Worm (Caenorhabditis elegans): ENCODE results near the gene lnp-1.

The lnp-1 gene

DNA sequence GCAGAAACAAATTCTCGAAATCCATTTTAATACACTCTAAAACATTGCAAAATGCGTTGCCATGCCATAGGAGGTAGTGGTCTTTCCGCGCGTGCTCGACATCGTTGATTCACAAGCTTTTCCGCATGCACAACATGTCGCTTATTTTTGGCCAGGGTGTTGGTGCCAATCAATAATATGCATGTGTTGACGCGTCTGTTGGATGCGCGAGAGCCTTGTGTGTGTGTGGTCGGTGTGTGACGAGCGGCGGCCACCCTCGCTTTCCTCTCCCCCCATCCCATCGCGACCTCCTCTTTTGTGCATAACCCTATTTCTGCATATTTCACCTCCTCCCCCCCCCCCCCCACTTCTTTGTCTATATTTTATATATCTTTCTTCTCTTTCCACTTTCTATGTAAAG lies 12.3 kb upstream of the lnp-1 start:
- TF ChIP-seq daf-8 (GFP tag; IDR thresholded peaks at IDR 0.05), result no peak
- TF ChIP-seq aly-2 (tag; optimal IDR thresholded peaks at IDR 0.05), result no peak
- no peak for TF ChIP-seq unc-39 (tag; optimal IDR thresholded peaks at IDR 0.05)
- TF ChIP-seq pqm-1 (tag; optimal IDR thresholded peaks at IDR 0.05), result no peak
- TF ChIP-seq lin-39 (tag; optimal IDR thresholded peaks at IDR 0.05), result no peak
- TF ChIP-seq mdl-1 (tag; optimal IDR thresholded peaks at IDR 0.05), result peak in 1 of 2 experiments; percentile 12
- TF ChIP-seq hlh-30 (tag; optimal IDR thresholded peaks at IDR 0.05; ENCODE audit: insufficient read depth), result peak; percentile 46
- TF ChIP-seq ztf-7 (tag; optimal IDR thresholded peaks at IDR 0.05), result no peak
- TF ChIP-seq ZK337.2 (GFP tag; IDR thresholded peaks at IDR 0.05), result peak; percentile 34; the same call in 1 of the 2 replicates
- no peak for TF ChIP-seq attf-4 (tag; optimal IDR thresholded peaks at IDR 0.05)

DNA sequence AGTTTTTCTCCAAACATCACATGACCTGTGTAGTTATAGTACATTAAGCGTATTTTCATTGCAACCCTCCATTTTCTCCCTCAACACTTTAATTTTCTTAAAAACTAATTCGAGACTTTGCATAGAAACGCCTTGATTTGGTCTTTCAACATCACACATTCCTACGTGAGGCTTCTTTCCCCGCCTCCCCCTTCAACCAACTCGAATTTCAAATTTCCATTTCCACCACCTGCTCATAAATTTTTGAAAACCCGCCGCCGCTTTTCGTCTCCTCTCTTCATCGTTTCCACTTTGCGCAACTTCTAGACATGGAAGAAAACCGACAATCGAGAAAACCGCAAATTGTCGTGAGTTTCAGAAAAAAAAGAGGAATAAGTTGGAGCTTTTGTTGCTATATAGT lies 10.6 kb upstream of the lnp-1 start, which contains the start of gene C05E11.3:
TSS of gene C05E11.3 (plus strand) at position 301 of the 400 bp plus-strand sequence.
- no peak for TF ChIP-seq lin-29 (GFP tag; IDR thresholded peaks at IDR 0.05)

DNA sequence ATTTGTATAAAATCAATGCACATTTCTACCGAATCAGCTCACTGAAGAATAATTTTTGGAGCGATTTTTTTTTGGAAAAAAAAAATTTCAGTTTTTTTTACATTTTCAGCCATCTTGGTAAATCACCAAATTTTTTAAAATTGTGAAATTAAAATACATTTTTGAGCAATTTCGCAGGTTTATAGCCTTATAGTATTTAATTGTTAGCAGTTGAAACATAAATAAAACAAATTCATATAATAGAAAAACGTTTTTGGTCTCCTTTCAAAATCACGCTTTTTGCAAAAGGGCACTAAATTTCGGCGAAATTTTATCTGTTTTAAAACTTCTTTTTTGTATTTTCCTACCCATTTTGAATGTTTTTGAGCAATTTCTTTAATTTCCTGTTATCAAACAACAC lies 10.0 kb upstream of the lnp-1 start:
- no peak for TF ChIP-seq Y105C5A.15 (GFP tag; IDR thresholded peaks at IDR 0.05)
- peak in 1 of 2 experiments; percentile 94 for TF ChIP-seq unc-62 (GFP tag; optimal IDR thresholded peaks at IDR 0.05 in 1 of 2)
- no peak for TF ChIP-seq unc-62 (tag; optimal IDR thresholded peaks at IDR 0.05)

DNA sequence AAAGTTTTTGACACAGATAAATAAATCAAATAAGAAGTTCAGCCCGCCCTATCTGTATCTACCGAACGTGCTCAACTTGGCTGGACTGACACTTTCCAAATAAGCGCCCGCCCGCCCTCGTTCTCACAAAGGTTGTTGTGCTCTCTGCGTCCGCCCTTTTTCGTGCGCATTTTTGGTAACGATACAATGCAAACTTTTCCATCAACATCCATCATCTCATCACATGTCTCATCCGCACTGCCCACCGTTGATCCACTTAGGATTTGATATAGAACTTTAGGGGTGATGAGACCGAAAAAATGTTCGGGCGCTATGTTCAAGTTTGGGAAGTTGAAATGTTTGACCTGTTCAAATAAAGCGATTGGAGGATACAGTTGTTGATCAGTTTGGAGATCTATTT lies 3.0 kb upstream of the lnp-1 start, which contains the start of gene C05E11.7:
TSS of gene C05E11.7 (minus strand) at position 101 of the 400 bp plus-strand sequence.
- TF ChIP-seq F37D6.2 (tag; optimal IDR thresholded peaks at IDR 0.05) (no peak), Y75B8A.6 (GFP tag; IDR thresholded peaks at IDR 0.05) (no peak), unc-39 (tag; optimal IDR thresholded peaks at IDR 0.05) (no peak), ctbp-1 (GFP tag; IDR thresholded peaks at IDR 0.05) (no peak), aha-1 (tag) (peak; percentile 48)

DNA sequence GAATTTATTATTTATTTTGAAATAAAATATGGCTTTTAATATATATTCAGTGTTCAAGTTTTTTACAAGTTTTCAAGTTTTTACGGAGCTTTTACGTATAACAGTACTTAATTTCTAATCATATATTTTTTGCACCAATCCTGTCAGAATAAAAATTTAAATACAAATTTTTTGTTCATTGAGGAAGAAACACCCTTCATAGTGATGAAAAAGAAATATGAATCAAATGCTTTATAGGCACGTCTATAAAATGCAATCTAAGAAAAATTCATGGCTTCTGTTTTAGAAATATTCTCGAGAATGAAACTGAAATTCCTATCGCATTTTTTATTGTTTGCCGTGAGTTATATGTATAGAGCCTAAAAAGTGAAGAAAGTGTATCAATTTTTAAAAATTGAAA lies 1.9 kb upstream of the lnp-1 start, which contains the start of gene C05E11.2:
TSS of gene C05E11.2 (plus strand) at position 301 of the 400 bp plus-strand sequence.
- no peak for TF ChIP-seq lin-13 (GFP tag; optimal IDR thresholded peaks at IDR 0.05)
- no peak for TF ChIP-seq daf-16 (GFP tag; optimal IDR thresholded peaks at IDR 0.05)
- TF ChIP-seq daf-16 (tag; optimal IDR thresholded peaks at IDR 0.05), result no peak
- no peak for TF ChIP-seq nhr-111 (GFP tag; optimal IDR thresholded peaks at IDR 0.05)
- TF ChIP-seq daf-19 (GFP tag; conservative IDR thresholded peaks at IDR 0.05), result no peak
- no peak for TF ChIP-seq rbr-2 (tag; optimal IDR thresholded peaks at IDR 0.05)
- no peak for TF ChIP-seq unc-62 (GFP tag; optimal IDR thresholded peaks at IDR 0.05 in 1 of 2)
- TF ChIP-seq unc-62 (tag; optimal IDR thresholded peaks at IDR 0.05), result no peak

- no peak for TF ChIP-seq nhr-77 (tag; optimal IDR thresholded peaks at IDR 0.05)
- TF ChIP-seq zag-1 (tag; optimal IDR thresholded peaks at IDR 0.05), result no peak
- TF ChIP-seq nhr-28 (tag; optimal IDR thresholded peaks at IDR 0.05), result peak; percentile 35
- peak; percentile 77 for TF ChIP-seq mep-1 (tag; optimal IDR thresholded peaks at IDR 0.05)
- TF ChIP-seq duxl-1 (tag; optimal IDR thresholded peaks at IDR 0.05; ENCODE audit: poor library complexity), result no peak
- peak; percentile 65 for TF ChIP-seq rbr-2 (tag; optimal IDR thresholded peaks at IDR 0.05)
- no peak for TF ChIP-seq egl-43 (GFP tag; IDR thresholded peaks at IDR 0.05)
- TF ChIP-seq lin-13 (GFP tag; optimal IDR thresholded peaks at IDR 0.05), result peak; percentile 4
- TF ChIP-seq daf-16 (GFP tag; optimal IDR thresholded peaks at IDR 0.05), result no peak
- TF ChIP-seq daf-16 (tag; optimal IDR thresholded peaks at IDR 0.05), result peak; percentile 18
- peak; percentile 62 for TF ChIP-seq mes-2 (tag; optimal IDR thresholded peaks at IDR 0.05; ENCODE audit: poor library complexity, severe bottlenecking)
- no peak for TF ChIP-seq lin-1 (GFP tag; IDR thresholded peaks at IDR 0.05)
- TF ChIP-seq mxl-3 (GFP tag; optimal IDR thresholded peaks at IDR 0.05), result peak; percentile 54
- no peak for TF ChIP-seq T26A8.4 (GFP tag; IDR thresholded peaks at IDR 0.05)
- TF ChIP-seq aha-1 (tag), result peak; percentile 17
- TF ChIP-seq egl-27 (tag; optimal IDR thresholded peaks at IDR 0.05), result no peak
- peak; percentile 62; the same call in 1 of the 2 replicates for TF ChIP-seq hmg-1.1 (GFP tag; IDR thresholded peaks at IDR 0.05)
- TF ChIP-seq dmd-6 (GFP tag; IDR thresholded peaks at IDR 0.05), result peak; percentile 31; the same call in 1 of the 2 replicates
- peak; percentile 43 for TF ChIP-seq dve-1 (tag; optimal IDR thresholded peaks at IDR 0.05; ENCODE audit: insufficient read depth)
- peak; percentile 43 for TF ChIP-seq hlh-11 (tag; optimal IDR thresholded peaks at IDR 0.05)
- peak; percentile 64 for TF ChIP-seq dpl-1 (GFP tag; optimal IDR thresholded peaks at IDR 0.05)
- no peak for TF ChIP-seq Y105C5A.15 (GFP tag; IDR thresholded peaks at IDR 0.05)
- TF ChIP-seq hlh-30 (tag; optimal IDR thresholded peaks at IDR 0.05; ENCODE audit: insufficient read depth), result peak; percentile 1
These were observed 628 bp upstream of the lnp-1 start for ce11 chrX:4587934-4588333.

Data from whole organism, L4 larva.